Worm (Caenorhabditis elegans) whole organism, early embryonic: ENCODE measurements around the gene bath-41.

Experiments used
- B0310.2 ChIP-seq: sonication (generic microtip); optimal IDR thresholded peaks from 2 replicates; lab custom pipeline; 2016; ENCODE audit warnings: mild to moderate bottlenecking, missing genetic modification characterization, missing compliant biosample characterization
- F13C5.2 ChIP-seq: sonication (generic microtip); optimal IDR thresholded peaks from 2 replicates; lab custom pipeline; 2017; ENCODE audit warnings: mild to moderate bottlenecking, missing genetic modification characterization, inconsistent platforms, missing compliant biosample characterization
- aly-1 ChIP-seq: sonication (generic microtip); optimal IDR thresholded peaks from 2 replicates; lab custom pipeline; 2016; ENCODE audit warnings: missing genetic modification characterization, missing compliant biosample characterization
- ama-1 ChIP-seq: fragments of 150-350 bp; optimal IDR thresholded peaks from 2 replicates; lab custom pipeline; 2014
- ceh-13 ChIP-seq: fragments of 200-800 bp; sonication (Bioruptor generic); optimal IDR thresholded peaks from 2 replicates; lab custom pipeline; 2018; ENCODE audit warnings: mild to moderate bottlenecking, missing genetic modification characterization, missing compliant biosample characterization
- ceh-36 ChIP-seq: sonication (generic microtip); optimal IDR thresholded peaks from 2 replicates; lab custom pipeline; 2016; ENCODE audit warnings: missing genetic modification characterization, inconsistent platforms, missing compliant biosample characterization
- ets-7 ChIP-seq: sonication (generic microtip); optimal IDR thresholded peaks from 2 replicates; lab custom pipeline; 2016; ENCODE audit warnings: missing genotype, missing genetic modification characterization, missing compliant biosample characterization
- flt-1 ChIP-seq: fragments of 200-800 bp; sonication (Bioruptor generic); IDR thresholded peaks from 2 replicates; pipeline ENCODE4 v1.3.6; 2022; ENCODE audit warnings: missing genetic modification characterization, missing compliant biosample characterization
- hmbx-1 ChIP-seq: sonication (generic microtip); optimal IDR thresholded peaks from 2 replicates; lab custom pipeline; 2016; ENCODE audit warnings: mild to moderate bottlenecking, missing genetic modification characterization, missing compliant biosample characterization
- hmg-4 ChIP-seq: fragments of 200-800 bp; sonication (Bioruptor generic); optimal IDR thresholded peaks from 2 replicates; lab custom pipeline; 2018; ENCODE audit warnings: mild to moderate bottlenecking, missing genetic modification characterization, missing compliant biosample characterization
- hnd-1 ChIP-seq: sonication (generic microtip); optimal IDR thresholded peaks from 2 replicates; lab custom pipeline; 2016; ENCODE audit warnings: missing genetic modification characterization, missing compliant biosample characterization
- pes-1 ChIP-seq: fragments of 200-800 bp; sonication (Bioruptor generic); IDR thresholded peaks from 2 replicates; pipeline ENCODE4 v1.3.6; 2022; ENCODE audit warnings: missing genetic modification reagents, missing genetic modification characterization, missing compliant biosample characterization
- scrt-1 ChIP-seq: fragments of 200-800 bp; sonication (Bioruptor generic); IDR thresholded peaks from 2 replicates; pipeline ENCODE4 v1.3.6; 2022; ENCODE audit warnings: missing genetic modification characterization, missing compliant biosample characterization
- sea-1 ChIP-seq: fragments of 200-800 bp; sonication (Bioruptor generic); conservative IDR thresholded peaks from 2 replicates; pipeline ENCODE4 v1.3.6; 2022; ENCODE audit warnings: missing genetic modification characterization, missing compliant biosample characterization
- tbx-11 ChIP-seq: fragments of 200-800 bp; sonication (Bioruptor generic); IDR thresholded peaks from 2 replicates; pipeline ENCODE4 v1.3.6; 2022; ENCODE audit warnings: missing genetic modification characterization, missing compliant biosample characterization
- tbx-37 ChIP-seq: fragments of 200-800 bp; sonication (Bioruptor generic); conservative IDR thresholded peaks from 2 replicates; pipeline ENCODE4 v1.3.6; 2022; ENCODE audit warnings: missing genetic modification reagents, missing genetic modification characterization, missing compliant biosample characterization
- tra-4 ChIP-seq: sonication (generic microtip); optimal IDR thresholded peaks from 2 replicates; lab custom pipeline; 2017; ENCODE audit warnings: missing genetic modification characterization, missing compliant biosample characterization

bath-41 gene

ce11 chrIII:6680963-6681362, 41.1 kb downstream of the bath-41 start:
- no peak for TF ChIP-seq hnd-1 (tag; lab: Kevin White, UChicago)
- TF ChIP-seq ceh-13 (GFP tag; lab: Kevin White, UChicago) = no peak
- TF ChIP-seq sea-1 (GFP tag; lab: Robert Waterston, UW) = no peak
- TF ChIP-seq aly-1 (tag; lab: Kevin White, UChicago) = no peak
- TF ChIP-seq scrt-1 (GFP tag; lab: Robert Waterston, UW) = no peak
- TF ChIP-seq ama-1 (lab: Kevin White, UChicago) = no peak
- no peak for TF ChIP-seq F13C5.2 (tag; lab: Kevin White, UChicago)
- TF ChIP-seq tbx-37 = no peak
- no peak for TF ChIP-seq ets-7
- TF ChIP-seq flt-1 = no peak
- no peak for TF ChIP-seq hmg-4 (GFP tag; lab: Kevin White, UChicago)
- TF ChIP-seq B0310.2 (tag; lab: Kevin White, UChicago) = no peak
- no peak for TF ChIP-seq tbx-11 (GFP tag; lab: Robert Waterston, UW)

- TF ChIP-seq F13C5.2 (tag; lab: Kevin White, UChicago) (no peak), B0310.2 (tag; lab: Kevin White, UChicago) (no peak), tra-4 (tag; lab: Kevin White, UChicago) (no peak), tbx-37 (no peak), hmg-4 (GFP tag; lab: Kevin White, UChicago) (no peak), sea-1 (GFP tag; lab: Robert Waterston, UW) (no peak), ets-7 (no peak), scrt-1 (GFP tag; lab: Robert Waterston, UW) (no peak), tbx-11 (GFP tag; lab: Robert Waterston, UW) (no peak), ama-1 (lab: Kevin White, UChicago) (no peak), flt-1 (no peak), pes-1 (GFP tag; lab: Robert Waterston, UW) (no peak), hnd-1 (tag; lab: Kevin White, UChicago) (no peak), ceh-13 (GFP tag; lab: Kevin White, UChicago) (no peak), ceh-36 (tag; lab: Kevin White, UChicago) (no peak), aly-1 (tag; lab: Kevin White, UChicago) (no peak), hmbx-1 (no peak)
Observed at ce11 chrIII:6679323-6679722, 42.7 kb downstream of the bath-41 start.

ce11 chrIII:6677304-6677703, 44.8 kb downstream of the bath-41 start:
- TF ChIP-seq aly-1 (tag; lab: Kevin White, UChicago) = no peak
- no peak for TF ChIP-seq B0310.2 (tag; lab: Kevin White, UChicago)
- TF ChIP-seq tbx-11 (GFP tag; lab: Robert Waterston, UW) = no peak
- no peak for TF ChIP-seq F13C5.2 (tag; lab: Kevin White, UChicago)
- TF ChIP-seq sea-1 (GFP tag; lab: Robert Waterston, UW) = no peak
- TF ChIP-seq pes-1 (GFP tag; lab: Robert Waterston, UW) = no peak
- no peak for TF ChIP-seq ceh-13 (GFP tag; lab: Kevin White, UChicago)

ce11 chrIII:6675460-6675859, 46.6 kb downstream of the bath-41 start, which contains the start of gene rbf-1:
Gene rbf-1, plus strand, starts transcription at chrIII:6675760.
- TF ChIP-seq hmg-4 (GFP tag; lab: Kevin White, UChicago) = no peak
- no peak for TF ChIP-seq ceh-36 (tag; lab: Kevin White, UChicago)
- TF ChIP-seq tbx-11 (GFP tag; lab: Robert Waterston, UW) = no peak

- no peak for TF ChIP-seq aly-1 (tag; lab: Kevin White, UChicago)
- no peak for TF ChIP-seq flt-1
- TF ChIP-seq ama-1 (lab: Kevin White, UChicago) = no peak
- no peak for TF ChIP-seq hnd-1 (tag; lab: Kevin White, UChicago)
- no peak for TF ChIP-seq B0310.2 (tag; lab: Kevin White, UChicago)
- no peak for TF ChIP-seq sea-1 (GFP tag; lab: Robert Waterston, UW)
- no peak for TF ChIP-seq tbx-11 (GFP tag; lab: Robert Waterston, UW)
- no peak for TF ChIP-seq pes-1 (GFP tag; lab: Robert Waterston, UW)
- no peak for TF ChIP-seq F13C5.2 (tag; lab: Kevin White, UChicago)
- TF ChIP-seq hmg-4 (GFP tag; lab: Kevin White, UChicago) = no peak
Observed at ce11 chrIII:6670737-6671242, 51.3 kb downstream of the bath-41 start.
